Fruit fly (Drosophila melanogaster) whole organism: Measurements from ENCODE around the gene Theg.

Experiments used
- CG8478 ChIP-seq: fragments of >200 bp; optimal IDR thresholded peaks from 2 replicates; lab custom pipeline; 2018; ENCODE audit warnings: inconsistent platforms
- Dll ChIP-seq: fragments of >200 bp; optimal IDR thresholded peaks from 2 replicates; lab custom pipeline; 2017
- pan ChIP-seq: fragments of >200 bp; optimal IDR thresholded peaks from 2 replicates; lab custom pipeline; 2017
- usp ChIP-seq: fragments of >200 bp; optimal IDR thresholded peaks from 2 replicates; lab custom pipeline; 2017; ENCODE audit warnings: missing biosample characterization, missing genetic modification characterization, mixed read lengths

DNA sequence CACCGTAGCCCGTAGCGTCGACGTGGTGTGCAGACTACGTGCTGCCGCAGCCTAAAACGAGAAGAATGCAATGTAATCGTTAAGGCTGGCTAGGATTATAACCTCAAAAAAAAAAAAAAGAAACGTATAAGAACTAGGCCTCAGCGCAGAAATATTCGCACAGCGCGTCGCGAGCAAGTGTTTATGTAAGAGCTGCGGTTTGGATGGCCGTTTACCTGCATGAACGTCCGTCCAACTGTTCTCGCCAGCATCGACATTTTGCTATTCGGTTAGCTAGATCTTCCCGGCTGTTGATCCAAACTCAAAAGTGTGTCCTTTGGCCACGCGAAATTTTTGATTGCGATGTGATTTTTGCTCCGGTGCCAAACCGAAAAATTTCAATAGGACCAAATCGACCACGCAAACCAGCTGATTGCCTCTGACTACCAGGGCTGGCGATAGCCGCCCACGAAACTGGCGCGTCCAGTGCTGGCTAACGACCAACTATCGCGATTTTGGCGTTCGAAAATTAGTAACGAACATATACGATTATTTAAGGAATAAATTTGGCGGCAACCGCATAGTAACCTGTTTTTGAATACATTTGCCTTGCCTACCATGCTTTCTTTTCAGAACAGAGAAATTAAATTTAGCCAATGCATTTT lies 4.4 kb downstream of the Theg start, which contains the start of gene Idh3b:
- TF ChIP-seq CG8478 (no peak), Dll (no peak), pan (lab: Kevin White, UChicago) (no peak), usp (GFP tag; lab: Kevin White, UChicago) (no peak)
